Worm (Caenorhabditis elegans) whole organism, midembryonic: ENCODE measurements around the gene clp-6.

Source experiments
- T22C8.4 ChIP-seq: fragments of 200-800 bp; sonication (Bioruptor generic); IDR thresholded peaks from 2 replicates; pipeline ENCODE4 v1.3.6; 2022; ENCODE audit warnings: missing genetic modification characterization, missing compliant biosample characterization
- cog-1 ChIP-seq: sonication (generic microtip); optimal IDR thresholded peaks from 2 replicates; lab custom pipeline; 2016; ENCODE audit warnings: missing genetic modification characterization, missing compliant biosample characterization
- flt-1 ChIP-seq: fragments of 200-800 bp; sonication (Bioruptor generic); IDR thresholded peaks from 2 replicates; pipeline ENCODE4 v1.3.6; 2022; ENCODE audit warnings: missing genetic modification characterization, missing compliant biosample characterization
- klf-2 ChIP-seq: fragments of 200-800 bp; sonication (Bioruptor generic); conservative IDR thresholded peaks from 2 replicates; pipeline ENCODE4 v1.3.6; 2022; ENCODE audit warnings: missing genetic modification reagents, missing genetic modification characterization, missing compliant biosample characterization
- med-1 ChIP-seq: sonication (generic microtip); optimal IDR thresholded peaks from 2 replicates; lab custom pipeline; 2017; ENCODE audit warnings: missing genetic modification characterization, mild to moderate bottlenecking, missing compliant biosample characterization, antibody characterized with exemption, missing genetic modification reagents; ENCODE audit not compliant: insufficient read depth
- ref-1 ChIP-seq: fragments of 200-800 bp; sonication (Bioruptor generic); conservative IDR thresholded peaks from 2 replicates; pipeline ENCODE4 v1.3.6; 2022; ENCODE audit warnings: missing genetic modification reagents, missing genetic modification characterization, missing compliant biosample characterization
- tab-1 ChIP-seq: fragments of 200-800 bp; sonication (Bioruptor generic); IDR thresholded peaks from 2 replicates; pipeline ENCODE4 v1.3.6; 2022; ENCODE audit warnings: missing genetic modification characterization, missing compliant biosample characterization
- ztf-23 ChIP-seq: fragments of 200-800 bp; sonication (Bioruptor generic); IDR thresholded peaks from 2 replicates; pipeline ENCODE4 v1.3.6; 2022; ENCODE audit warnings: missing genetic modification reagents, missing genetic modification characterization, missing compliant biosample characterization
- ztf-29 ChIP-seq: fragments of 200-800 bp; sonication (Bioruptor generic); IDR thresholded peaks from 2 replicates; pipeline ENCODE4 v1.3.6; 2022; ENCODE audit warnings: missing genetic modification reagents, missing genetic modification characterization, missing compliant biosample characterization

Gene clp-6

ce11 chrIV:1389599-1389998, 45.2 kb downstream of the clp-6 start:
- TF ChIP-seq cog-1 (tag; lab: Kevin White, UChicago) (no peak), ztf-29 (GFP tag; lab: Robert Waterston, UW) (no peak), klf-2 (GFP tag; lab: Robert Waterston, UW) (no peak), flt-1 (no peak), ztf-23 (GFP tag; lab: Robert Waterston, UW) (no peak), ref-1 (GFP tag; lab: Robert Waterston, UW) (no peak), tab-1 (GFP tag; lab: Robert Waterston, UW) (no peak), T22C8.4 (GFP tag; lab: Robert Waterston, UW) (no peak), med-1 (no peak)

ce11 chrIV:1389021-1389420, 45.8 kb downstream of the clp-6 start:
- TF ChIP-seq tab-1 (GFP tag; lab: Robert Waterston, UW): no peak

- TF ChIP-seq ref-1 (GFP tag; lab: Robert Waterston, UW) (peak; percentile 90), tab-1 (GFP tag; lab: Robert Waterston, UW) (peak; percentile 88), med-1 (peak; percentile 39), klf-2 (GFP tag; lab: Robert Waterston, UW) (peak; percentile 65; the same call in 1 of the 2 replicates), cog-1 (tag; lab: Kevin White, UChicago) (no peak), ztf-23 (GFP tag; lab: Robert Waterston, UW) (peak; percentile 87), T22C8.4 (GFP tag; lab: Robert Waterston, UW) (peak; percentile 88), ztf-29 (GFP tag; lab: Robert Waterston, UW) (peak; percentile 78), flt-1 (peak; percentile 91)
Measured at ce11 chrIV:1388079-1388478, 46.8 kb downstream of the clp-6 start.

- no peak for TF ChIP-seq med-1
- 0 out of 2 replicates have a peak, but pooled peaks have one; percentile 23 for TF ChIP-seq flt-1
- TF ChIP-seq ztf-29 (GFP tag; lab: Robert Waterston, UW): no peak
- TF ChIP-seq klf-2 (GFP tag; lab: Robert Waterston, UW): no peak
- no peak for TF ChIP-seq T22C8.4 (GFP tag; lab: Robert Waterston, UW)
- TF ChIP-seq tab-1 (GFP tag; lab: Robert Waterston, UW): no peak
- TF ChIP-seq ref-1 (GFP tag; lab: Robert Waterston, UW): no peak
Measured at ce11 chrIV:1385915-1386314, 48.9 kb downstream of the clp-6 start, which contains the start of gene nhr-41. nhr-41 (plus strand) TSS chrIV:1386215.

ce11 chrIV:1385500-1385899, 49.3 kb downstream of the clp-6 start:
- TF ChIP-seq flt-1 (no peak), T22C8.4 (GFP tag; lab: Robert Waterston, UW) (no peak), klf-2 (GFP tag; lab: Robert Waterston, UW) (no peak), ztf-23 (GFP tag; lab: Robert Waterston, UW) (0 out of 2 replicates have a peak, but pooled peaks have one; percentile 26), ztf-29 (GFP tag; lab: Robert Waterston, UW) (no peak)

- TF ChIP-seq T22C8.4 (GFP tag; lab: Robert Waterston, UW) (no peak), ref-1 (GFP tag; lab: Robert Waterston, UW) (no peak), med-1 (no peak), ztf-23 (GFP tag; lab: Robert Waterston, UW) (no peak), ztf-29 (GFP tag; lab: Robert Waterston, UW) (no peak)
Measured at ce11 chrIV:1381596-1382274, 53.1 kb downstream of the clp-6 start.
